Worm (Caenorhabditis elegans): ENCODE data around the gene F18E9.3.
"Not testable (repeated sequence)": the region's sequence is repeated elsewhere in the genome, so short reads cannot be mapped to it uniquely, and the experiment has no call there.

F18E9.3 gene

ce11 chrX:8605005-8605404 lies 19.1 kb downstream of the F18E9.3 start, which contains the start of the genes H35N09.2 and H35N09.1:
H35N09.2 (minus strand) TSS chrX:8605058.
H35N09.1 (plus strand) TSS chrX:8605339.
- TF ChIP-seq unc-62 (GFP tag; optimal IDR thresholded peaks at IDR 0.05) = no peak

- no peak for TF ChIP-seq unc-62 (GFP tag; optimal IDR thresholded peaks at IDR 0.05)
These were observed 22.8 kb downstream of the F18E9.3 start for ce11 chrX:8608756-8609155.

- not testable (repeated sequence) for TF ChIP-seq unc-62 (GFP tag; optimal IDR thresholded peaks at IDR 0.05)
These were observed 24.7 kb downstream of the F18E9.3 start, which contains the start of gene K01A12.4 for ce11 chrX:8610606-8611005. K01A12.4 (plus strand) TSS chrX:8610906.

ce11 chrX:8612278-8612677 lies 26.3 kb downstream of the F18E9.3 start:
- no peak for TF ChIP-seq unc-62 (GFP tag; optimal IDR thresholded peaks at IDR 0.05)

- no peak for TF ChIP-seq unc-62 (GFP tag; optimal IDR thresholded peaks at IDR 0.05)
These were observed 27.1 kb downstream of the F18E9.3 start, which contains the start of gene K01A12.2 for ce11 chrX:8613053-8613452. K01A12.2 (plus strand) TSS chrX:8613353.

ce11 chrX:8623840-8624591 lies 38.1 kb downstream of the F18E9.3 start:
- no peak for TF ChIP-seq unc-62 (GFP tag; optimal IDR thresholded peaks at IDR 0.05)

- no peak for TF ChIP-seq unc-62 (GFP tag; optimal IDR thresholded peaks at IDR 0.05)
These were observed 39.1 kb downstream of the F18E9.3 start, which contains the start of gene K01A12.3 for ce11 chrX:8625090-8625489. K01A12.3 (minus strand) TSS chrX:8625190.

ce11 chrX:8638679-8639184 lies 52.8 kb downstream of the F18E9.3 start:
- TF ChIP-seq unc-62 (GFP tag; optimal IDR thresholded peaks at IDR 0.05) = no peak
